Fruit fly (Drosophila melanogaster): ENCODE measurements around the gene Rcd4.

Rcd4 gene

dm6 chr2L:8420259-8420930 is 37.7 kb downstream of the Rcd4 start (continued):
- TF ChIP-seq CG7839 (tag; optimal IDR thresholded peaks at IDR 0.05), result peak; percentile 7
- no peak for TF ChIP-seq Atf-2 (GFP tag; optimal IDR thresholded peaks at IDR 0.05)
- TF ChIP-seq Ets65A (GFP tag), result no peak
- TF ChIP-seq ro (GFP tag; IDR thresholded peaks at IDR 0.05), result no peak
- TF ChIP-seq CG17568 (GFP tag; optimal IDR thresholded peaks at IDR 0.05), result no peak
- no peak for TF ChIP-seq CG43689 (GFP tag; IDR thresholded peaks at IDR 0.05)
- no peak for TF ChIP-seq CG11723 (GFP tag; optimal IDR thresholded peaks at IDR 0.05)
- TF ChIP-seq CG6689 (GFP tag; IDR thresholded peaks at IDR 0.05), result no peak
- no peak for TF ChIP-seq gcm (GFP tag; optimal IDR thresholded peaks at IDR 0.05)
- TF ChIP-seq ERR (GFP tag; optimal IDR thresholded peaks at IDR 0.05), result no peak
- no peak for TF ChIP-seq CG9215 (GFP tag; IDR thresholded peaks at IDR 0.05)
- no peak for TF ChIP-seq jing (GFP tag; optimal IDR thresholded peaks at IDR 0.05)
- no peak for TF ChIP-seq CG10209 (GFP tag; optimal IDR thresholded peaks at IDR 0.05)
- no peak for TF ChIP-seq sug (tag; optimal IDR thresholded peaks at IDR 0.05)
- TF ChIP-seq CG9932 (GFP tag; IDR thresholded peaks at IDR 0.05), result peak; percentile 6; the same call in 1 of the 2 replicates
- TF ChIP-seq pum (GFP tag; optimal IDR thresholded peaks at IDR 0.05), result no peak
- TF ChIP-seq Vsx1 (GFP tag; optimal IDR thresholded peaks at IDR 0.05), result no peak
- no peak for TF ChIP-seq cg (GFP tag; optimal IDR thresholded peaks at IDR 0.05)
- TF ChIP-seq HLH54F (GFP tag; optimal IDR thresholded peaks at IDR 0.05), result no peak
- TF ChIP-seq da (GFP tag; optimal IDR thresholded peaks at IDR 0.05), result no peak
- TF ChIP-seq twi (tag; optimal IDR thresholded peaks at IDR 0.05), result no peak
- peak; percentile 11 for TF ChIP-seq PHDP (tag; optimal IDR thresholded peaks at IDR 0.05)
- TF ChIP-seq rib (GFP tag; IDR thresholded peaks at IDR 0.05), result no peak
- no peak for TF ChIP-seq disco-r (GFP tag; optimal IDR thresholded peaks at IDR 0.05)
- TF ChIP-seq H2.0 (GFP tag; IDR thresholded peaks at IDR 0.05), result no peak
- TF ChIP-seq kni (GFP tag; optimal IDR thresholded peaks at IDR 0.05), result peak; percentile 10
- no peak for TF ChIP-seq CG10274 (GFP tag; optimal IDR thresholded peaks at IDR 0.05)
- no peak for TF ChIP-seq CG7928 (GFP tag; optimal IDR thresholded peaks at IDR 0.05)
- no peak for TF ChIP-seq prd (optimal IDR thresholded peaks at IDR 0.05)
- no peak for TF ChIP-seq prd (GFP tag; IDR thresholded peaks at IDR 0.05)
- no peak for TF ChIP-seq CG4617 (GFP tag; optimal IDR thresholded peaks at IDR 0.05; ENCODE audit: borderline replicate concordance)
- no peak for TF ChIP-seq CG16813 (GFP tag; IDR thresholded peaks at IDR 0.05; ENCODE audit: partially characterized antibody)
- TF ChIP-seq CHES-1-like (GFP tag; optimal IDR thresholded peaks at IDR 0.05), result no peak
- TF ChIP-seq Blimp-1 (GFP tag; optimal IDR thresholded peaks at IDR 0.05), result no peak
- no peak for TF ChIP-seq CG3847 (GFP tag; IDR thresholded peaks at IDR 0.05)
- no peak for TF ChIP-seq CG15011 (GFP tag; optimal IDR thresholded peaks at IDR 0.05)
- no peak for TF ChIP-seq CG30020 (tag; optimal IDR thresholded peaks at IDR 0.05)
- TF ChIP-seq repo (GFP tag; optimal IDR thresholded peaks at IDR 0.05), result no peak
- no peak for TF ChIP-seq Nf-YB (GFP tag; optimal IDR thresholded peaks at IDR 0.05)
- TF ChIP-seq CG18476 (GFP tag; optimal IDR thresholded peaks at IDR 0.05), result no peak
- TF ChIP-seq Adf1 (GFP tag; IDR thresholded peaks at IDR 0.05), result no peak
- no peak for TF ChIP-seq CG3281 (GFP tag; optimal IDR thresholded peaks at IDR 0.05)
- TF ChIP-seq ind (GFP tag; optimal IDR thresholded peaks at IDR 0.05), result no peak
- no peak for TF ChIP-seq z (GFP tag; IDR thresholded peaks at IDR 0.05)
- no peak for TF ChIP-seq ab (GFP tag; optimal IDR thresholded peaks at IDR 0.05)
- TF ChIP-seq jumu (GFP tag; optimal IDR thresholded peaks at IDR 0.05), result no peak
- peak; percentile 8 for TF ChIP-seq CG30403 (GFP tag; optimal IDR thresholded peaks at IDR 0.05)
- TF ChIP-seq tio (GFP tag; optimal IDR thresholded peaks at IDR 0.05), result no peak
- no peak for TF ChIP-seq HLH4C (GFP tag; IDR thresholded peaks at IDR 0.05; ENCODE audit: partially characterized antibody)
- TF ChIP-seq Hr39 (optimal IDR thresholded peaks at IDR 0.05), result no peak
- TF ChIP-seq CG13287 (GFP tag; IDR thresholded peaks at IDR 0.05; ENCODE audit: partially characterized antibody), result no peak

All from whole organism, embryonic.